Fruit fly (Drosophila melanogaster) whole organism, embryonic: ENCODE data around the gene CG31360.
A peak's percentile ranks its signal among the peaks of the same experiment; 100 is the strongest.

Experiments used
- ATbp ChIP-seq: fragments of 200-800 bp; sonication (Bioruptor generic); optimal IDR thresholded peaks from 2 replicates; lab custom pipeline; 2017; ENCODE audit warnings: missing biosample characterization, mild to moderate bottlenecking, missing genetic modification characterization, missing genetic modification reagents
- Abd-B ChIP-seq: fragments of 200-800 bp; sonication (Bioruptor generic); optimal IDR thresholded peaks from 2 replicates; lab custom pipeline; 2018; ENCODE audit warnings: missing biosample characterization, mild to moderate bottlenecking, missing genetic modification characterization, moderate library complexity
- Adf1 ChIP-seq: fragments of 200-800 bp; sonication (Bioruptor generic); IDR thresholded peaks from 2 replicates; pipeline ENCODE4 v1.3.6; 2022; ENCODE audit warnings: missing biosample characterization, missing genetic modification characterization
- Aef1 ChIP-seq: fragments of 200-800 bp; sonication (Bioruptor generic); IDR thresholded peaks from 3 replicates; pipeline ENCODE4 v1.3.6; 2022; ENCODE audit warnings: missing biosample characterization, missing genetic modification characterization
- Atf-2 ChIP-seq: fragments of 200-800 bp; sonication (Bioruptor generic); optimal IDR thresholded peaks from 2 replicates; lab custom pipeline; 2016; ENCODE audit warnings: missing biosample characterization, missing genetic modification characterization
- Bteb2 ChIP-seq: fragments of 200-800 bp; sonication (Bioruptor generic); optimal IDR thresholded peaks from 2 replicates; lab custom pipeline; 2016; ENCODE audit warnings: missing biosample characterization, missing genetic modification characterization
- CG1024 ChIP-seq: fragments of 200-800 bp; sonication (Bioruptor generic); IDR thresholded peaks from 2 replicates; pipeline ENCODE4 v1.3.6; 2022; ENCODE audit warnings: missing biosample characterization, missing genetic modification characterization
- CG10431 ChIP-seq: fragments of 200-800 bp; sonication (Bioruptor generic); optimal IDR thresholded peaks from 3 replicates; lab custom pipeline; 2018; ENCODE audit warnings: missing biosample characterization, mild to moderate bottlenecking, missing genetic modification characterization
- CG10543 ChIP-seq: fragments of 200-800 bp; sonication (Bioruptor generic); optimal IDR thresholded peaks from 3 replicates; lab custom pipeline; 2017; ENCODE audit warnings: missing biosample characterization, mild to moderate bottlenecking, missing genetic modification characterization, moderate library complexity
- CG10959 ChIP-seq: fragments of 200-800 bp; sonication (Bioruptor generic); IDR thresholded peaks from 2 replicates; pipeline ENCODE4 v1.3.6; 2022; ENCODE audit warnings: missing biosample characterization, missing genetic modification characterization
- CG11456 ChIP-seq: fragments of 200-800 bp; sonication (Bioruptor generic); IDR thresholded peaks from 3 replicates; pipeline ENCODE4 v1.3.6; 2022; ENCODE audit warnings: missing biosample characterization, missing genetic modification characterization
- CG13296 ChIP-seq: fragments of 200-800 bp; sonication (Bioruptor generic); optimal IDR thresholded peaks from 3 replicates; lab custom pipeline; 2018; ENCODE audit warnings: missing biosample characterization, mild to moderate bottlenecking, missing genetic modification characterization
- CG15073 ChIP-seq: fragments of 200-800 bp; sonication (Bioruptor generic); optimal IDR thresholded peaks from 2 replicates; lab custom pipeline; 2016; ENCODE audit warnings: missing biosample characterization, missing genetic modification characterization
- CG1602 ChIP-seq: fragments of 200-800 bp; sonication (Bioruptor generic); optimal IDR thresholded peaks from 3 replicates; lab custom pipeline; 2016; ENCODE audit warnings: missing biosample characterization, missing genetic modification characterization
- CG16779 ChIP-seq: fragments of 200-800 bp; sonication (Bioruptor generic); IDR thresholded peaks from 2 replicates; pipeline ENCODE4 v1.3.6; 2022; ENCODE audit warnings: missing biosample characterization, missing genetic modification characterization
- CG17328 ChIP-seq: fragments of 200-800 bp; sonication (Bioruptor generic); IDR thresholded peaks from 2 replicates; pipeline ENCODE4 v1.3.6; 2022; ENCODE audit warnings: missing biosample characterization, missing genetic modification characterization
- CG17361 ChIP-seq: fragments of 200-800 bp; sonication (Bioruptor generic); IDR thresholded peaks from 3 replicates; pipeline ENCODE4 v1.3.6; 2022; ENCODE audit warnings: missing biosample characterization, missing genetic modification characterization
- CG2129 ChIP-seq: fragments of 200-800 bp; sonication (Bioruptor generic); IDR thresholded peaks from 2 replicates; pipeline ENCODE4 v1.3.6; 2022; ENCODE audit warnings: missing biosample characterization, missing genetic modification characterization; ENCODE audit not compliant: partially characterized antibody
- CG30020 ChIP-seq: fragments of 200-800 bp; optimal IDR thresholded peaks from 2 replicates; lab custom pipeline; 2019; ENCODE audit warnings: missing biosample characterization, mild to moderate bottlenecking, missing genetic modification characterization, moderate library complexity
- CG30431 ChIP-seq: fragments of 200-800 bp; sonication (Bioruptor generic); optimal IDR thresholded peaks from 2 replicates; lab custom pipeline; 2017; ENCODE audit warnings: missing biosample characterization, missing genetic modification characterization
- CG31365 ChIP-seq: fragments of 200-800 bp; sonication (Bioruptor generic); optimal IDR thresholded peaks from 2 replicates; lab custom pipeline; 2018; ENCODE audit warnings: missing biosample characterization, mild to moderate bottlenecking, missing genetic modification characterization
- CG31388 ChIP-seq: fragments of 200-800 bp; sonication (Bioruptor generic); optimal IDR thresholded peaks from 2 replicates; lab custom pipeline; 2016; ENCODE audit warnings: missing biosample characterization, missing genetic modification characterization
- CG4282 ChIP-seq: fragments of 200-800 bp; sonication (Bioruptor generic); optimal IDR thresholded peaks from 2 replicates; lab custom pipeline; 2016; ENCODE audit warnings: missing biosample characterization, missing genetic modification characterization
- CG6854 ChIP-seq: fragments of 200-800 bp; sonication (Bioruptor generic); optimal IDR thresholded peaks from 3 replicates; lab custom pipeline; 2017; ENCODE audit warnings: missing biosample characterization, mild to moderate bottlenecking, missing genetic modification characterization
- CG7372 ChIP-seq: fragments of 200-800 bp; sonication (Bioruptor generic); IDR thresholded peaks from 2 replicates; pipeline ENCODE4 v1.3.6; 2022; ENCODE audit warnings: missing biosample characterization, missing genetic modification characterization
- CG8924 ChIP-seq: fragments of 200-800 bp; optimal IDR thresholded peaks from 3 replicates; lab custom pipeline; 2019; ENCODE audit warnings: missing biosample characterization, mild to moderate bottlenecking, missing genetic modification characterization, moderate library complexity
- CG9817 ChIP-seq: fragments of 200-800 bp; sonication (Bioruptor generic); optimal IDR thresholded peaks from 2 replicates; lab custom pipeline; 2018; ENCODE audit warnings: missing biosample characterization, mild to moderate bottlenecking, missing genetic modification characterization, moderate library complexity
- CG9876 ChIP-seq: fragments of 200-800 bp; sonication (Bioruptor generic); optimal IDR thresholded peaks from 2 replicates; lab custom pipeline; 2016; ENCODE audit warnings: missing biosample characterization, missing genetic modification characterization
- Dad ChIP-seq: fragments of 200-800 bp; sonication (Bioruptor generic); optimal IDR thresholded peaks from 3 replicates; lab custom pipeline; 2016; ENCODE audit warnings: missing biosample characterization, missing genetic modification characterization
- Dfd ChIP-seq, 2 experiments: fragments of >200 bp; optimal IDR thresholded peaks; 2 replicates each; lab custom pipeline; 2017; ENCODE audit warnings: missing biosample characterization in 2 of 2, missing genetic modification characterization in 2 of 2
- Dip3 ChIP-seq: fragments of 200-800 bp; sonication (Bioruptor generic); optimal IDR thresholded peaks from 3 replicates; lab custom pipeline; 2016; ENCODE audit warnings: missing biosample characterization, missing genetic modification characterization
- Fer1 ChIP-seq: fragments of 200-800 bp; sonication (Bioruptor generic); optimal IDR thresholded peaks from 2 replicates; lab custom pipeline; 2017; ENCODE audit warnings: missing biosample characterization, mild to moderate bottlenecking, missing genetic modification characterization
- H15 ChIP-seq: fragments of 200-800 bp; sonication (Bioruptor generic); IDR thresholded peaks from 3 replicates; pipeline ENCODE4 v1.3.6; 2022; ENCODE audit warnings: missing biosample characterization, missing genetic modification characterization
- H2.0 ChIP-seq: fragments of 200-800 bp; sonication (Bioruptor generic); IDR thresholded peaks from 2 replicates; pipeline ENCODE4 v1.3.6; 2022; ENCODE audit warnings: missing biosample characterization, missing genetic modification characterization
- HHEX ChIP-seq: fragments of 200-800 bp; sonication (Bioruptor generic); optimal IDR thresholded peaks from 3 replicates; lab custom pipeline; 2017; ENCODE audit warnings: missing biosample characterization, mild to moderate bottlenecking, missing genetic modification characterization, missing genetic modification reagents
- Meics ChIP-seq: fragments of 200-800 bp; sonication (Bioruptor generic); optimal IDR thresholded peaks from 2 replicates; lab custom pipeline; 2017; ENCODE audit warnings: missing biosample characterization, mild to moderate bottlenecking, missing genetic modification characterization
- Sin3A ChIP-seq: fragments of >200 bp; optimal IDR thresholded peaks from 2 replicates; lab custom pipeline; 2018
- Vsx1 ChIP-seq: fragments of 200-800 bp; sonication (Bioruptor generic); optimal IDR thresholded peaks from 2 replicates; lab custom pipeline; 2017; ENCODE audit warnings: missing biosample characterization, mild to moderate bottlenecking, missing genetic modification characterization, missing genetic modification reagents
- cas ChIP-seq: fragments of 200-800 bp; sonication (Bioruptor generic); IDR thresholded peaks from 2 replicates; pipeline ENCODE4 v1.3.6; 2022; ENCODE audit warnings: missing biosample characterization, missing genetic modification characterization
- exex ChIP-seq: fragments of 200-800 bp; sonication (Bioruptor generic); optimal IDR thresholded peaks from 4 replicates; lab custom pipeline; 2018; ENCODE audit warnings: missing biosample characterization, mild to moderate bottlenecking, missing genetic modification characterization, moderate library complexity
- fd96Cb ChIP-seq: fragments of 200-800 bp; sonication (Bioruptor generic); optimal IDR thresholded peaks from 2 replicates; lab custom pipeline; 2018; ENCODE audit warnings: missing biosample characterization, mild to moderate bottlenecking, missing genetic modification characterization, moderate library complexity
- fu2 ChIP-seq: fragments of 200-800 bp; sonication (Bioruptor generic); optimal IDR thresholded peaks from 2 replicates; lab custom pipeline; 2016; ENCODE audit warnings: missing biosample characterization, missing genetic modification characterization
- gem ChIP-seq: fragments of 200-800 bp; sonication (Bioruptor generic); optimal IDR thresholded peaks from 2 replicates; lab custom pipeline; 2019; ENCODE audit warnings: missing biosample characterization, mild to moderate bottlenecking, missing genetic modification characterization, moderate library complexity
- klu ChIP-seq: fragments of 200-800 bp; sonication (Bioruptor generic); IDR thresholded peaks from 2 replicates; pipeline ENCODE4 v1.3.6; 2022; ENCODE audit warnings: missing biosample characterization, missing genetic modification characterization
- oc ChIP-seq: fragments of 200-800 bp; sonication (Bioruptor generic); optimal IDR thresholded peaks from 2 replicates; lab custom pipeline; 2018; ENCODE audit warnings: missing biosample characterization, mild to moderate bottlenecking, missing genetic modification characterization, moderate library complexity
- pb ChIP-seq: fragments of 200-800 bp; sonication (Bioruptor generic); optimal IDR thresholded peaks from 3 replicates; lab custom pipeline; 2016; ENCODE audit warnings: missing biosample characterization, missing genetic modification characterization
- sens-2 ChIP-seq: fragments of 200-800 bp; sonication (Bioruptor generic); IDR thresholded peaks from 2 replicates; pipeline ENCODE4 v1.3.6; 2022; ENCODE audit warnings: missing biosample characterization, missing genetic modification characterization
- sisA ChIP-seq: fragments of 200-800 bp; sonication (Bioruptor generic); IDR thresholded peaks from 2 replicates; pipeline ENCODE4 v1.3.6; 2022; ENCODE audit warnings: missing biosample characterization, missing genetic modification characterization
- trh ChIP-seq: fragments of 200-800 bp; sonication (Bioruptor generic); optimal IDR thresholded peaks from 2 replicates; lab custom pipeline; 2016; ENCODE audit warnings: missing biosample characterization, missing genetic modification characterization
- vfl ChIP-seq: fragments of 200-800 bp; sonication (Bioruptor generic); optimal IDR thresholded peaks from 2 replicates; lab custom pipeline; 2016; ENCODE audit warnings: missing biosample characterization, missing genetic modification characterization
- yki ChIP-seq: fragments of >200 bp; optimal IDR thresholded peaks from 3 replicates; lab custom pipeline; 2018
- zfh1 ChIP-seq: fragments of 200-800 bp; sonication (Bioruptor generic); IDR thresholded peaks from 3 replicates; pipeline ENCODE4 v1.3.6; 2022; ENCODE audit warnings: missing biosample characterization, missing genetic modification characterization

CG31360 gene

dm6 chr3R:17700488-17701130, 15.7 kb downstream of the CG31360 start (continued):
- TF ChIP-seq CG31365 (peak; percentile 63), CG7372 (GFP tag; lab: Robert Waterston, UW) (peak; percentile 98), CG2129 (GFP tag; lab: Robert Waterston, UW) (no peak), klu (GFP tag; lab: Robert Waterston, UW) (peak; percentile 97), Aef1 (GFP tag; lab: Robert Waterston, UW) (peak; percentile 97), H15 (GFP tag; lab: Robert Waterston, UW) (peak; percentile 98), zfh1 (GFP tag; lab: Robert Waterston, UW) (peak; percentile 95), cas (GFP tag; lab: Robert Waterston, UW) (peak; percentile 95), Dfd (GFP tag; optimal IDR thresholded peaks at IDR 0.05; lab: Kevin White, UChicago) (no peak), Atf-2 (GFP tag; lab: Kevin White, UChicago) (peak; percentile 52), Bteb2 (GFP tag; lab: Kevin White, UChicago) (peak; percentile 79), Adf1 (peak; percentile 81), Vsx1 (peak; percentile 98), fd96Cb (tag; lab: Kevin White, UChicago) (peak; percentile 98), gem (peak; percentile 99), CG1602 (peak; percentile 96), Dip3 (GFP tag; lab: Kevin White, UChicago) (peak; percentile 77), pb (GFP tag; lab: Kevin White, UChicago) (peak; percentile 30), Sin3A (no peak), CG15073 (GFP tag; lab: Kevin White, UChicago) (peak; percentile 67), sens-2 (GFP tag; lab: Robert Waterston, UW) (peak; percentile 91), Meics (GFP tag; lab: Kevin White, UChicago) (peak; percentile 99), CG17328 (GFP tag; lab: Robert Waterston, UW) (peak; percentile 97), CG9876 (GFP tag; lab: Kevin White, UChicago) (peak; percentile 16), CG10959 (GFP tag; lab: Robert Waterston, UW) (peak; percentile 88), CG30431 (GFP tag; lab: Kevin White, UChicago) (peak; percentile 93), H2.0 (peak; percentile 97), exex (tag; lab: Kevin White, UChicago) (peak; percentile 94), CG11456 (GFP tag; lab: Robert Waterston, UW) (peak; percentile 96), CG17361 (GFP tag; lab: Robert Waterston, UW) (peak; percentile 100), CG10431 (GFP tag; lab: Kevin White, UChicago) (peak; percentile 97), fu2 (GFP tag; lab: Kevin White, UChicago) (peak; percentile 70), CG6854 (GFP tag; lab: Kevin White, UChicago) (peak; percentile 98), ATbp (GFP tag; lab: Kevin White, UChicago) (peak; percentile 98), oc (tag; lab: Kevin White, UChicago) (peak; percentile 98), HHEX (GFP tag; lab: Kevin White, UChicago) (peak; percentile 99), CG4282 (GFP tag; lab: Kevin White, UChicago) (no peak), trh (GFP tag; lab: Kevin White, UChicago) (peak; percentile 91), CG9817 (peak; percentile 99), CG1024 (GFP tag; lab: Robert Waterston, UW) (peak; percentile 85), vfl (GFP tag; lab: Kevin White, UChicago) (peak; percentile 86), CG16779 (GFP tag; lab: Robert Waterston, UW) (peak; percentile 85), CG8924 (tag; lab: Kevin White, UChicago) (peak; percentile 100), CG31388 (GFP tag; lab: Kevin White, UChicago) (peak; percentile 86), yki (lab: Kevin White, UChicago) (no peak), CG30020 (tag; lab: Kevin White, UChicago) (peak; percentile 89), sisA (GFP tag; lab: Robert Waterston, UW) (peak; percentile 97), CG13296 (GFP tag; lab: Kevin White, UChicago) (peak; percentile 99), Abd-B (GFP tag; lab: Kevin White, UChicago) (peak; percentile 98), Dad (GFP tag; lab: Kevin White, UChicago) (peak; percentile 53), CG10543 (peak; percentile 100), Fer1 (peak; percentile 100)
